Comparison of ENCODE assay signal across 1 fruit fly cellular context in the genomic region with DNA sequence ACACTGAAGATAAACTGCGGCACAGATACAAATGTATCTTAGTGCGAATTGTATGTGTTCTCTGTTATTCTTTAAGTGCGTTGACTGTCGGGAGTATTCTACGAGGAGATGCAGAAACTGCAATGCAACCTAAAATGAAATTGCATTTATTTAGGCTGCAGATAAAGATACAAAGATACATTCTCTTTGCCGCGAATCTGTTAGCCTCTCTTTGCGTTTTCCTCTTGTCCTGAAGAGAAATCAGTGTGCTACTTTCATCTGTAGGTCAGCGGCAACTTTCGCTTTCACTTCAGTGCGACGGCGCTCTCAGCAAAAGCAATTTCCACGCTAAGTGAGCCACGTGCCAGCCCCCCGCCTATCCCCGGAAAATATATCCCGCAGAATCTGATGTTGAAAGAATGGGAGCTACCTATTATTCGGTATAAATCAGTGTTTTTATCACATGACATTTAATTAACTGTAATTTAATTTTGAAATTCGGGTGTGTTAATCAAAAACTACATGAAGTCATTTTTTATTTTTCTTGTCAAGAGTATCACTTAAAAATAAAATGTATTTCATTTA.
TF ChIP-seq lines count a peak whose summit lies in the region.

No protein-coding gene starts in this region.

TF ChIP-seq in whole organism, embryonic, 481 proteins besides CTCF, POLR2A, EP300 and RAD21 (continued from another document):
- TF ChIP-seq crc (GFP tag; optimal IDR thresholded peaks at IDR 0.05; lab: Kevin White, UChicago) (no peak), D19B (GFP tag; optimal IDR thresholded peaks at IDR 0.05; lab: Kevin White, UChicago) (peak; percentile 70), CG8290 (GFP tag; optimal IDR thresholded peaks at IDR 0.05; lab: Kevin White, UChicago) (no peak), CG8290 (tag; optimal IDR thresholded peaks at IDR 0.05; lab: Kevin White, UChicago) (peak in 1 of 2 experiments; percentile 36)
TF ChIP-seq in whole organism, embryonic: peak in this region for 16.
